Fruit fly (Drosophila melanogaster) whole organism, embryonic: ENCODE data around the gene CG14258.

Source experiments
- ATbp ChIP-seq: fragments of 200-800 bp; sonication (Bioruptor generic); optimal IDR thresholded peaks from 2 replicates; lab custom pipeline; 2017; ENCODE audit warnings: missing biosample characterization, mild to moderate bottlenecking, missing genetic modification characterization, missing genetic modification reagents
- CG10979 ChIP-seq: fragments of 200-800 bp; sonication (Bioruptor generic); optimal IDR thresholded peaks from 2 replicates; lab custom pipeline; 2018; ENCODE audit warnings: missing biosample characterization, mild to moderate bottlenecking, missing genetic modification characterization, moderate library complexity
- CG11093 ChIP-seq: fragments of 200-800 bp; sonication (Bioruptor generic); IDR thresholded peaks from 3 replicates; pipeline ENCODE4 v1.3.6; 2022; ENCODE audit warnings: missing biosample characterization, missing genetic modification characterization
- CG12236 ChIP-seq: fragments of 200-800 bp; sonication (Bioruptor generic); optimal IDR thresholded peaks from 2 replicates; lab custom pipeline; 2016; ENCODE audit warnings: missing biosample characterization, missing genetic modification characterization
- CG12391 ChIP-seq: fragments of 200-800 bp; sonication (Bioruptor generic); optimal IDR thresholded peaks from 3 replicates; lab custom pipeline; 2018; ENCODE audit warnings: missing biosample characterization, mild to moderate bottlenecking, missing genetic modification characterization, moderate library complexity
- CG12942 ChIP-seq: fragments of 200-800 bp; sonication (Bioruptor generic); optimal IDR thresholded peaks from 3 replicates; lab custom pipeline; 2016; ENCODE audit warnings: missing biosample characterization, missing genetic modification characterization
- CG17186 ChIP-seq: fragments of 200-800 bp; sonication (Bioruptor generic); optimal IDR thresholded peaks from 3 replicates; lab custom pipeline; 2017; ENCODE audit warnings: missing biosample characterization, missing genetic modification reagents, missing genetic modification characterization
- CG17328 ChIP-seq: fragments of 200-800 bp; sonication (Bioruptor generic); IDR thresholded peaks from 2 replicates; pipeline ENCODE4 v1.3.6; 2022; ENCODE audit warnings: missing biosample characterization, missing genetic modification characterization
- CG18476 ChIP-seq: fragments of 200-800 bp; sonication (Bioruptor generic); optimal IDR thresholded peaks from 2 replicates; lab custom pipeline; 2016; ENCODE audit warnings: missing biosample characterization, mild to moderate bottlenecking, missing genetic modification characterization
- CG2875 ChIP-seq: fragments of 200-800 bp; sonication (Bioruptor generic); optimal IDR thresholded peaks from 2 replicates; lab custom pipeline; 2017; ENCODE audit warnings: missing biosample characterization, mild to moderate bottlenecking, missing genetic modification characterization, missing genetic modification reagents
- CG32772 ChIP-seq: fragments of 200-800 bp; sonication (Bioruptor generic); IDR thresholded peaks from 2 replicates; pipeline ENCODE4 v1.3.6; 2022; ENCODE audit warnings: missing biosample characterization, missing genetic modification characterization
- CG4424 ChIP-seq: fragments of 200-800 bp; sonication (Bioruptor generic); optimal IDR thresholded peaks from 3 replicates; lab custom pipeline; 2016; ENCODE audit warnings: missing biosample characterization, missing genetic modification characterization
- CG4854 ChIP-seq: fragments of 200-800 bp; sonication (Bioruptor generic); optimal IDR thresholded peaks from 2 replicates; lab custom pipeline; 2016; ENCODE audit warnings: missing biosample characterization, missing genetic modification characterization, inconsistent platforms
- CG6813 ChIP-seq: fragments of 200-800 bp; sonication (Bioruptor generic); optimal IDR thresholded peaks from 2 replicates; lab custom pipeline; 2017; ENCODE audit warnings: missing biosample characterization, missing genetic modification characterization, mild to moderate bottlenecking, moderate library complexity, missing genetic modification reagents
- CG9876 ChIP-seq: fragments of 200-800 bp; sonication (Bioruptor generic); optimal IDR thresholded peaks from 2 replicates; lab custom pipeline; 2016; ENCODE audit warnings: missing biosample characterization, missing genetic modification characterization
- Chrac-16 ChIP-seq: fragments of 200-800 bp; sonication (Bioruptor generic); optimal IDR thresholded peaks from 3 replicates; lab custom pipeline; 2016; ENCODE audit warnings: missing biosample characterization, missing genetic modification characterization
- Dbx ChIP-seq: fragments of 200-800 bp; sonication (Bioruptor generic); IDR thresholded peaks from 3 replicates; pipeline ENCODE4 v1.3.6; 2022; ENCODE audit warnings: missing biosample characterization, missing genetic modification characterization
- HLH3B ChIP-seq: fragments of 200-800 bp; sonication (Bioruptor generic); IDR thresholded peaks from 2 replicates; pipeline ENCODE4 v1.3.6; 2022; ENCODE audit warnings: missing biosample characterization, missing genetic modification characterization
- Hand ChIP-seq: fragments of 200-800 bp; sonication (Bioruptor generic); optimal IDR thresholded peaks from 2 replicates; lab custom pipeline; 2017; ENCODE audit warnings: mild to moderate bottlenecking, missing biosample characterization, missing genetic modification reagents, missing genetic modification characterization
- Hey ChIP-seq: fragments of 200-800 bp; sonication (Bioruptor generic); optimal IDR thresholded peaks from 3 replicates; lab custom pipeline; 2018; ENCODE audit warnings: missing biosample characterization, mild to moderate bottlenecking, missing genetic modification characterization
- Max ChIP-seq: fragments of 200-800 bp; sonication (Bioruptor generic); optimal IDR thresholded peaks from 2 replicates; lab custom pipeline; 2016; ENCODE audit warnings: missing biosample characterization, mild to moderate bottlenecking, missing genetic modification characterization
- Myb ChIP-seq: fragments of 200-800 bp; sonication (Bioruptor generic); optimal IDR thresholded peaks from 2 replicates; lab custom pipeline; 2016; ENCODE audit warnings: missing biosample characterization, missing genetic modification characterization
- Poxn ChIP-seq: fragments of 200-800 bp; sonication (Bioruptor generic); IDR thresholded peaks from 2 replicates; pipeline ENCODE4 v1.3.6; 2022; ENCODE audit warnings: missing biosample characterization, missing genetic modification characterization
- Rx ChIP-seq: fragments of 200-800 bp; sonication (Bioruptor generic); IDR thresholded peaks from 2 replicates; pipeline ENCODE4 v1.3.6; 2022; ENCODE audit warnings: missing biosample characterization, missing genetic modification characterization
- Sox100B ChIP-seq: fragments of 200-800 bp; sonication (Bioruptor generic); optimal IDR thresholded peaks from 3 replicates; lab custom pipeline; 2018; ENCODE audit warnings: missing biosample characterization, mild to moderate bottlenecking, missing genetic modification characterization
- Ssrp ChIP-seq: fragments of 200-800 bp; sonication (Bioruptor generic); optimal IDR thresholded peaks from 2 replicates; lab custom pipeline; 2018; ENCODE audit warnings: missing biosample characterization, mild to moderate bottlenecking, missing genetic modification characterization, moderate library complexity
- Taf1 ChIP-seq: fragments of 200-800 bp; sonication (Bioruptor generic); IDR thresholded peaks from 2 replicates; pipeline ENCODE4 v1.3.6; 2022; ENCODE audit warnings: missing biosample characterization, missing genetic modification characterization
- ab ChIP-seq: fragments of 200-800 bp; sonication (Bioruptor generic); optimal IDR thresholded peaks from 2 replicates; lab custom pipeline; 2016; ENCODE audit warnings: missing biosample characterization, missing genetic modification characterization
- bbx ChIP-seq: fragments of 200-800 bp; sonication (Bioruptor generic); IDR thresholded peaks from 2 replicates; pipeline ENCODE4 v1.3.6; 2022; ENCODE audit warnings: missing biosample characterization, missing genetic modification characterization; ENCODE audit not compliant: partially characterized antibody
- cato ChIP-seq: fragments of 200-800 bp; sonication (Bioruptor generic); optimal IDR thresholded peaks from 2 replicates; lab custom pipeline; 2016; ENCODE audit warnings: missing biosample characterization, missing genetic modification characterization, borderline replicate concordance
- dmrt99B ChIP-seq: fragments of 200-800 bp; sonication (Bioruptor generic); optimal IDR thresholded peaks from 2 replicates; lab custom pipeline; 2018; ENCODE audit warnings: missing biosample characterization, mild to moderate bottlenecking, missing genetic modification characterization, moderate library complexity
- esg ChIP-seq: fragments of 200-800 bp; sonication (Bioruptor generic); conservative IDR thresholded peaks from 2 replicates; pipeline ENCODE4 v1.3.6; 2022; ENCODE audit warnings: missing biosample characterization, missing genetic modification characterization
- exex ChIP-seq: fragments of 200-800 bp; sonication (Bioruptor generic); optimal IDR thresholded peaks from 4 replicates; lab custom pipeline; 2018; ENCODE audit warnings: missing biosample characterization, mild to moderate bottlenecking, missing genetic modification characterization, moderate library complexity
- h ChIP-seq: fragments of >200 bp; optimal IDR thresholded peaks from 2 replicates; lab custom pipeline; 2017
- ham ChIP-seq: fragments of 200-800 bp; sonication (Bioruptor generic); IDR thresholded peaks from 2 replicates; pipeline ENCODE4 v1.3.6; 2022; ENCODE audit warnings: missing biosample characterization, missing genetic modification characterization
- hbn ChIP-seq: fragments of 200-800 bp; sonication (Bioruptor generic); IDR thresholded peaks from 2 replicates; pipeline ENCODE4 v1.3.6; 2022; ENCODE audit warnings: missing biosample characterization, missing genetic modification characterization; ENCODE audit not compliant: partially characterized antibody
- ind ChIP-seq: fragments of 200-800 bp; sonication (Bioruptor generic); optimal IDR thresholded peaks from 3 replicates; lab custom pipeline; 2016; ENCODE audit warnings: missing biosample characterization, missing genetic modification characterization
- kah ChIP-seq: fragments of 200-800 bp; sonication (Bioruptor generic); optimal IDR thresholded peaks from 2 replicates; lab custom pipeline; 2018; ENCODE audit warnings: missing biosample characterization, mild to moderate bottlenecking, missing genetic modification characterization
- klu ChIP-seq: fragments of 200-800 bp; sonication (Bioruptor generic); IDR thresholded peaks from 2 replicates; pipeline ENCODE4 v1.3.6; 2022; ENCODE audit warnings: missing biosample characterization, missing genetic modification characterization
- maf-S ChIP-seq: fragments of 200-800 bp; sonication (Bioruptor generic); optimal IDR thresholded peaks from 2 replicates; lab custom pipeline; 2016; ENCODE audit warnings: missing biosample characterization, missing genetic modification characterization
- mirr ChIP-seq: fragments of 200-800 bp; sonication (Bioruptor generic); optimal IDR thresholded peaks from 3 replicates; lab custom pipeline; 2018; ENCODE audit warnings: missing biosample characterization, mild to moderate bottlenecking, missing genetic modification characterization
- nerfin-1 ChIP-seq: fragments of 200-800 bp; sonication (Bioruptor generic); optimal IDR thresholded peaks from 3 replicates; lab custom pipeline; 2019; ENCODE audit warnings: missing biosample characterization, mild to moderate bottlenecking, missing genetic modification characterization, moderate library complexity
- nmo ChIP-seq: fragments of 200-800 bp; sonication (Bioruptor generic); optimal IDR thresholded peaks from 2 replicates; lab custom pipeline; 2018; ENCODE audit warnings: missing biosample characterization, mild to moderate bottlenecking, missing genetic modification characterization, moderate library complexity
- prd ChIP-seq, 3 experiments: fragments of >200 bp in 2 of 3; fragments of 200-800 bp in 1 of 3; sonication (Bioruptor generic) in 1 of 3; optimal IDR thresholded peaks in 2 of 3; IDR thresholded peaks in 1 of 3; 2 replicates in 2 of 3; 3 replicates in 1 of 3; pipeline versions ENCODE4 v1.3.6 to Lab custom; 2017 to 2022; ENCODE audit warnings: missing biosample characterization in 1 of 3, missing genetic modification characterization in 1 of 3
- row ChIP-seq: fragments of 200-800 bp; sonication (Bioruptor generic); IDR thresholded peaks from 3 replicates; pipeline ENCODE4 v1.3.6; 2022; ENCODE audit warnings: missing biosample characterization, missing genetic modification characterization
- sens ChIP-seq: fragments of 200-800 bp; sonication (Bioruptor generic); peaks from one replicate; lab custom pipeline; 2016; ENCODE audit warnings: missing biosample characterization, missing genetic modification characterization
- ttk ChIP-seq: fragments of 200-800 bp; sonication (Bioruptor generic); IDR thresholded peaks from 2 replicates; pipeline ENCODE4 v2.1.2; 2022; ENCODE audit warnings: missing biosample characterization, missing genetic modification characterization
- zen2 ChIP-seq: fragments of 200-800 bp; sonication (Bioruptor generic); IDR thresholded peaks from 3 replicates; pipeline ENCODE4 v1.3.6; 2022; ENCODE audit warnings: missing biosample characterization, missing genetic modification characterization; ENCODE audit not compliant: partially characterized antibody

The CG14258 gene

dm6 chr3R:27135692-27136641, 43.0 kb downstream of the CG14258 start (continued):
- TF ChIP-seq Myb = peak; percentile 15
- TF ChIP-seq HLH3B (GFP tag; lab: Robert Waterston, UW) = peak; percentile 54; the same call in 1 of the 2 replicates
- TF ChIP-seq CG12942 = peak; percentile 56
- TF ChIP-seq mirr (GFP tag; lab: Kevin White, UChicago) = peak; percentile 4
- peak; percentile 95 for TF ChIP-seq sens (GFP tag; lab: Kevin White, UChicago)
- TF ChIP-seq nmo (GFP tag; lab: Kevin White, UChicago) = peak; percentile 27
- no peak for TF ChIP-seq Rx (GFP tag; lab: Robert Waterston, UW)
- peak; percentile 88 for TF ChIP-seq CG12236 (GFP tag; lab: Kevin White, UChicago)
- peak; percentile 32 for TF ChIP-seq kah (GFP tag; lab: Kevin White, UChicago)
- TF ChIP-seq ind (GFP tag; lab: Kevin White, UChicago) = no peak
- no peak for TF ChIP-seq Dbx (GFP tag; lab: Robert Waterston, UW)
- TF ChIP-seq Ssrp (tag; lab: Kevin White, UChicago) = no peak
- peak; percentile 88 for TF ChIP-seq CG6813 (GFP tag; lab: Kevin White, UChicago)
- peak; percentile 48 for TF ChIP-seq CG12391
- TF ChIP-seq bbx (GFP tag; lab: Robert Waterston, UW) = no peak
- peak; percentile 73 for TF ChIP-seq dmrt99B (tag; lab: Kevin White, UChicago)
- peak; percentile 43 for TF ChIP-seq CG9876
- TF ChIP-seq CG2875 (GFP tag; lab: Kevin White, UChicago) = peak; percentile 83
- TF ChIP-seq CG4854 (GFP tag; lab: Kevin White, UChicago) = peak; percentile 57
- peak; percentile 88 for TF ChIP-seq ATbp (GFP tag; lab: Kevin White, UChicago)
- peak; percentile 68 for TF ChIP-seq CG17328
- TF ChIP-seq CG11093 (GFP tag; lab: Robert Waterston, UW) = peak; percentile 49; the same call in 1 of the 3 replicates
- TF ChIP-seq CG10979 (tag; lab: Kevin White, UChicago) = peak; percentile 40
- TF ChIP-seq CG32772 (GFP tag; lab: Robert Waterston, UW) = 0 out of 2 replicates have a peak, but pooled peaks have one; percentile 32
- peak; percentile 71 for TF ChIP-seq Sox100B (GFP tag; lab: Kevin White, UChicago)
- TF ChIP-seq row (GFP tag; lab: Robert Waterston, UW) = peak; percentile 36; the same call in 1 of the 3 replicates
- TF ChIP-seq zen2 = no peak
- TF ChIP-seq ttk (GFP tag; lab: Robert Waterston, UW) = peak; percentile 13; the same call in 1 of the 2 replicates
- TF ChIP-seq Taf1 (GFP tag; lab: Robert Waterston, UW) = no peak
- no peak for TF ChIP-seq esg (GFP tag; lab: Robert Waterston, UW)
- peak; percentile 47 for TF ChIP-seq CG18476 (GFP tag; lab: Kevin White, UChicago)
- TF ChIP-seq Max (GFP tag; lab: Kevin White, UChicago) = peak; percentile 49
- TF ChIP-seq CG17186 = peak; percentile 66
- TF ChIP-seq nerfin-1 (tag; lab: Kevin White, UChicago) = peak; percentile 56
- TF ChIP-seq ab (GFP tag; lab: Kevin White, UChicago) = no peak
- TF ChIP-seq Chrac-16 = no peak
- TF ChIP-seq Hey (tag; lab: Kevin White, UChicago) = no peak
- TF ChIP-seq h = no peak
- TF ChIP-seq klu (GFP tag; lab: Robert Waterston, UW) = no peak
- no peak for TF ChIP-seq hbn (GFP tag; lab: Robert Waterston, UW)
- peak; percentile 39 for TF ChIP-seq exex
- TF ChIP-seq maf-S (GFP tag; lab: Kevin White, UChicago) = peak; percentile 13
- TF ChIP-seq CG4424 = peak; percentile 47
- no peak for TF ChIP-seq Poxn
- no peak for TF ChIP-seq ham (GFP tag; lab: Robert Waterston, UW)
- peak; percentile 46 for TF ChIP-seq cato
- TF ChIP-seq Hand (GFP tag; lab: Kevin White, UChicago) = no peak
- TF ChIP-seq prd (optimal IDR thresholded peaks at IDR 0.05; lab: Kevin White, UChicago) = no peak
- TF ChIP-seq prd (GFP tag; IDR thresholded peaks at IDR 0.05; lab: Robert Waterston, UW) = peak; percentile 60
